Fruit fly (Drosophila melanogaster): ENCODE results near the gene CG7988.
A peak's percentile ranks its signal among the peaks of the same experiment; 100 is the strongest.

CG7988 gene

dm6 chr3R:18244171-18245043 is 24.1 kb downstream of the CG7988 start (continued):
- TF ChIP-seq nom (GFP tag; optimal IDR thresholded peaks at IDR 0.05), result peak; percentile 61
- no peak for TF ChIP-seq CG13424 (tag; optimal IDR thresholded peaks at IDR 0.05)
- no peak for TF ChIP-seq Meics (GFP tag; optimal IDR thresholded peaks at IDR 0.05)
- no peak for TF ChIP-seq sens-2 (GFP tag; IDR thresholded peaks at IDR 0.05)
- no peak for TF ChIP-seq CG9215 (GFP tag; IDR thresholded peaks at IDR 0.05)
- TF ChIP-seq Hmr (GFP tag; optimal IDR thresholded peaks at IDR 0.05), result peak; percentile 42
- TF ChIP-seq en (GFP tag; optimal IDR thresholded peaks at IDR 0.05), result no peak
- no peak for TF ChIP-seq CG3065 (GFP tag; optimal IDR thresholded peaks at IDR 0.05)
- TF ChIP-seq Dll (GFP tag; IDR thresholded peaks at IDR 0.05; ENCODE audit: partially characterized antibody), result peak; percentile 41; the same call in 1 of the 4 replicates
- peak; percentile 28 for TF ChIP-seq Dp (GFP tag; optimal IDR thresholded peaks at IDR 0.05)
- no peak for TF ChIP-seq CG6254 (GFP tag; optimal IDR thresholded peaks at IDR 0.05)
- no peak for TF ChIP-seq kah (GFP tag; optimal IDR thresholded peaks at IDR 0.05)
- no peak for TF ChIP-seq tin (GFP tag; optimal IDR thresholded peaks at IDR 0.05)
- no peak for TF ChIP-seq CG7987 (GFP tag; optimal IDR thresholded peaks at IDR 0.05)
- no peak for TF ChIP-seq fru (optimal IDR thresholded peaks at IDR 0.05)
- 0 out of 2 replicates have a peak, but pooled peaks have one; percentile 29 for TF ChIP-seq CG13287 (GFP tag; IDR thresholded peaks at IDR 0.05; ENCODE audit: partially characterized antibody)
- TF ChIP-seq CG18764 (GFP tag; optimal IDR thresholded peaks at IDR 0.05), result no peak
- no peak for TF ChIP-seq stc (GFP tag; IDR thresholded peaks at IDR 0.05)
- TF ChIP-seq ase (GFP tag; IDR thresholded peaks at IDR 0.05), result no peak
- no peak for TF ChIP-seq MESR4 (GFP tag; optimal IDR thresholded peaks at IDR 0.05)
- TF ChIP-seq cg (GFP tag; optimal IDR thresholded peaks at IDR 0.05), result peak; percentile 92
- TF ChIP-seq D (optimal IDR thresholded peaks at IDR 0.05), result no peak
- TF ChIP-seq D (GFP tag; optimal IDR thresholded peaks at IDR 0.05), result no peak
- peak; percentile 29; the same call in 1 of the 2 replicates for TF ChIP-seq Ptx1 (GFP tag; IDR thresholded peaks at IDR 0.05)
- no peak; the same call in 1 of the 2 replicates for TF ChIP-seq MBD-R2 (GFP tag; IDR thresholded peaks at IDR 0.05)
- TF ChIP-seq unpg (GFP tag; optimal IDR thresholded peaks at IDR 0.05), result no peak
- no peak for TF ChIP-seq aop (GFP tag; IDR thresholded peaks at IDR 0.05)
- TF ChIP-seq wor (GFP tag; IDR thresholded peaks at IDR 0.05), result no peak
- no peak for TF ChIP-seq psq (GFP tag; optimal IDR thresholded peaks at IDR 0.05)
- TF ChIP-seq chinmo (GFP tag; IDR thresholded peaks at IDR 0.05; ENCODE audit: partially characterized antibody), result peak; percentile 87
- 0 out of 2 replicates have a peak, but pooled peaks have one; percentile 6 for TF ChIP-seq Scr (GFP tag; IDR thresholded peaks at IDR 0.05; ENCODE audit: partially characterized antibody)
- TF ChIP-seq CG8478 (optimal IDR thresholded peaks at IDR 0.05), result peak; percentile 95
- TF ChIP-seq CG7839 (tag; optimal IDR thresholded peaks at IDR 0.05), result no peak
- TF ChIP-seq CG4820 (GFP tag; optimal IDR thresholded peaks at IDR 0.05), result no peak
- no peak for TF ChIP-seq CG15696 (tag; optimal IDR thresholded peaks at IDR 0.05)
- no peak for TF ChIP-seq pros (GFP tag; optimal IDR thresholded peaks at IDR 0.05)
- no peak for TF ChIP-seq CG4328 (GFP tag; optimal IDR thresholded peaks at IDR 0.05)
- TF ChIP-seq CG18476 (GFP tag; optimal IDR thresholded peaks at IDR 0.05), result no peak
- TF ChIP-seq CG11696 (GFP tag; IDR thresholded peaks at IDR 0.05), result no peak
- no peak for TF ChIP-seq CG1647 (GFP tag; optimal IDR thresholded peaks at IDR 0.05)
- TF ChIP-seq CG10462 (GFP tag; optimal IDR thresholded peaks at IDR 0.05), result no peak
- no peak for TF ChIP-seq tup (GFP tag; optimal IDR thresholded peaks at IDR 0.05)
- no peak for TF ChIP-seq Dek (tag; optimal IDR thresholded peaks at IDR 0.05)
- TF ChIP-seq CG3407 (GFP tag; optimal IDR thresholded peaks at IDR 0.05), result no peak
- TF ChIP-seq CG18619 (GFP tag; optimal IDR thresholded peaks at IDR 0.05), result no peak
- TF ChIP-seq Hmx (GFP tag; optimal IDR thresholded peaks at IDR 0.05), result no peak
- no peak for TF ChIP-seq CG2199 (GFP tag; IDR thresholded peaks at IDR 0.05)
- TF ChIP-seq tgo (GFP tag; IDR thresholded peaks at IDR 0.05), result 0 out of 3 replicates have a peak, but pooled peaks have one; percentile 13
- no peak for TF ChIP-seq fu2 (GFP tag; optimal IDR thresholded peaks at IDR 0.05)
- 0 out of 3 replicates have a peak, but pooled peaks have one; percentile 21 for TF ChIP-seq so (GFP tag; IDR thresholded peaks at IDR 0.05)

Measured in whole organism, embryonic.